Fruit fly (Drosophila melanogaster) ovary, adult (tissue): ENCODE results near the gene mRpL44.

Experiments used
- CG17801 ChIP-seq: fragments of 200-800 bp; optimal IDR thresholded peaks from 2 replicates; lab custom pipeline; 2019; ENCODE audit warnings: missing biosample characterization, mild to moderate bottlenecking, missing genetic modification characterization, moderate library complexity; ENCODE audit not compliant: partially characterized antibody

Gene mRpL44

dm6 chr3R:5470586-5471283 lies at the start of gene mRpL44, which contains the start of gene Snr1:
Gene mRpL44, minus strand, starts transcription at chr3R:5470636.
Gene Snr1, plus strand, starts transcription at chr3R:5470926.
- peak; percentile 45 for TF ChIP-seq CG17801

dm6 chr3R:5519789-5520188 lies 49.4 kb upstream of the mRpL44 start:
- TF ChIP-seq CG17801, result no peak

dm6 chr3R:5518627-5519026 lies 48.2 kb upstream of the mRpL44 start:
- TF ChIP-seq CG17801, result no peak

dm6 chr3R:5517876-5518211 lies 47.4 kb upstream of the mRpL44 start:
- no peak for TF ChIP-seq CG17801

- TF ChIP-seq CG17801, result peak; percentile 15
Observed at dm6 chr3R:5517002-5517875, 46.8 kb upstream of the mRpL44 start, which contains the start of gene Itpr. Gene Itpr, plus strand, starts transcription at chr3R:5517117.

- no peak for TF ChIP-seq CG17801
Observed at dm6 chr3R:5516582-5517001, 46.2 kb upstream of the mRpL44 start.

- TF ChIP-seq CG17801, result no peak
Observed at dm6 chr3R:5514759-5515158, 44.3 kb upstream of the mRpL44 start.

dm6 chr3R:5503789-5504387 lies 33.5 kb upstream of the mRpL44 start:
- TF ChIP-seq CG17801, result no peak

dm6 chr3R:5502646-5503045 lies 32.2 kb upstream of the mRpL44 start, which contains the start of gene NKCC:
Gene NKCC, minus strand, starts transcription at chr3R:5502702.
- TF ChIP-seq CG17801, result no peak

dm6 chr3R:5497600-5497999 lies 27.2 kb upstream of the mRpL44 start:
- no peak for TF ChIP-seq CG17801

- TF ChIP-seq CG17801, result peak; percentile 64
Observed at dm6 chr3R:5485295-5485718, 14.9 kb upstream of the mRpL44 start, which contains the start of gene CG31550. Gene CG31550, plus strand, starts transcription at chr3R:5485543.

- peak; percentile 11 for TF ChIP-seq CG17801
Observed at dm6 chr3R:5483488-5484109, 13.2 kb upstream of the mRpL44 start, which contains the start of gene ksr. Gene ksr, minus strand, starts transcription at chr3R:5483906.

dm6 chr3R:5482790-5483189 lies 12.4 kb upstream of the mRpL44 start:
- no peak for TF ChIP-seq CG17801

- TF ChIP-seq CG17801, result no peak
Observed at dm6 chr3R:5474551-5474950, 4.1 kb upstream of the mRpL44 start, which contains the start of the genes CG45100, HDAC3 and Hcs. Gene CG45100, minus strand, starts transcription at chr3R:5474600. Gene HDAC3, minus strand, starts transcription at chr3R:5474600. Gene Hcs, plus strand, starts transcription at chr3R:5474899.

dm6 chr3R:5467619-5468018 lies 2.8 kb downstream of the mRpL44 start, which contains the start of gene POLDIP2:
Gene POLDIP2, plus strand, starts transcription at chr3R:5467778.
- TF ChIP-seq CG17801, result no peak

dm6 chr3R:5466875-5467274 lies 3.6 kb downstream of the mRpL44 start, which contains the start of gene RpL35A:
Gene RpL35A, minus strand, starts transcription at chr3R:5467101.
- peak; percentile 84 for TF ChIP-seq CG17801
